Fruit fly (Drosophila melanogaster): Measurements from ENCODE around the gene sima.

Gene sima

dm6 chr3R:30014977-30015514 is 43.1 kb upstream of the sima start, which contains the start of gene CG7920 (continued):
- TF ChIP-seq CG6792 (GFP tag; optimal IDR thresholded peaks at IDR 0.05), result peak; percentile 16
- TF ChIP-seq eg (GFP tag; IDR thresholded peaks at IDR 0.05), result peak; percentile 60; the same call in 2 of the 3 replicates
- TF ChIP-seq pdm3 (GFP tag; optimal IDR thresholded peaks at IDR 0.05), result no peak
- no peak for TF ChIP-seq CG11762 (GFP tag; optimal IDR thresholded peaks at IDR 0.05; ENCODE audit: insufficient read depth)
- TF ChIP-seq ss (GFP tag; optimal IDR thresholded peaks at IDR 0.05), result peak; percentile 65 to 68
- TF ChIP-seq Gug (GFP tag; IDR thresholded peaks at IDR 0.05), result no peak
- no peak for TF ChIP-seq fd59A (GFP tag; optimal IDR thresholded peaks at IDR 0.05)
- peak; percentile 39 for TF ChIP-seq lz (GFP tag; optimal IDR thresholded peaks at IDR 0.05)
- TF ChIP-seq CG6163 (GFP tag; IDR thresholded peaks at IDR 0.05), result peak; percentile 61; the same call in 2 of the 3 replicates
- peak; percentile 42 for TF ChIP-seq Eip75B (GFP tag; optimal IDR thresholded peaks at IDR 0.05)
- peak; percentile 60; the same call in 2 of the 3 replicates for TF ChIP-seq CG8119 (GFP tag; IDR thresholded peaks at IDR 0.05)
- peak; percentile 65 for TF ChIP-seq CG3919 (GFP tag; optimal IDR thresholded peaks at IDR 0.05)
- TF ChIP-seq Hr38 (GFP tag; optimal IDR thresholded peaks at IDR 0.05), result no peak
- no peak for TF ChIP-seq Ets21C (GFP tag; optimal IDR thresholded peaks at IDR 0.05)
- peak; percentile 46; the same call in 1 of the 2 replicates for TF ChIP-seq CG15336 (GFP tag; IDR thresholded peaks at IDR 0.05)

DNA sequence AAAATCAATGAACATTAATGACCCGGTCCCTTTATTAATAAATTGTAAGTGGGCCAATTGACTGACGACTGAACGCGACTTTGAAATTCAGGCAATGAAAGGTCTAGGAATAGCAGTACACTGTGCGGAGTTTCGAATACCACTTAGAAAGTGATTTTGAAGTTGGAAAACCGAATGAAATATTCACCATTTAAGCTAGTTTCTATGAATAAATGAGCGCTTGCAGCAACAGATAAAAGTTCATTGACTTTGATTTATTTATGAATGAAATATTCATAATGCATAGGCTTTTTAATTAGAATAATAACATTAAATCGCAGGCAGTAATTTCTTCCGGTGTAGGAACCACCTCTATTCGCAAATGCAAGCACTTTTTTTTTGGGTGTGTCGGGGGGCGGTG is 37.1 kb upstream of the sima start:
- TF ChIP-seq Smox (GFP tag; optimal IDR thresholded peaks at IDR 0.05), result peak; percentile 14
- TF ChIP-seq eg (GFP tag; IDR thresholded peaks at IDR 0.05), result peak; percentile 86
- TF ChIP-seq Met (GFP tag; optimal IDR thresholded peaks at IDR 0.05), result peak; percentile 31
- no peak for TF ChIP-seq salr (GFP tag; optimal IDR thresholded peaks at IDR 0.05)
- TF ChIP-seq svp (GFP tag), result peak; percentile 52
- peak; percentile 7 for TF ChIP-seq Sox14 (GFP tag; optimal IDR thresholded peaks at IDR 0.05)
- peak; percentile 9 for TF ChIP-seq acj6 (GFP tag; optimal IDR thresholded peaks at IDR 0.05)
- TF ChIP-seq CG16779 (tag; optimal IDR thresholded peaks at IDR 0.05), result no peak
- peak; percentile 12 for TF ChIP-seq topi (GFP tag; optimal IDR thresholded peaks at IDR 0.05)
- peak; percentile 1 for TF ChIP-seq achi (GFP tag; optimal IDR thresholded peaks at IDR 0.05)
- TF ChIP-seq CG6163 (GFP tag; IDR thresholded peaks at IDR 0.05), result peak; percentile 74; the same call in 2 of the 3 replicates
- no peak for TF ChIP-seq CG4318 (GFP tag; optimal IDR thresholded peaks at IDR 0.05)
- TF ChIP-seq CG6276 (GFP tag; optimal IDR thresholded peaks at IDR 0.05), result peak; percentile 56
- TF ChIP-seq esn (GFP tag; optimal IDR thresholded peaks at IDR 0.05), result peak; percentile 18
- no peak for TF ChIP-seq CG11762 (GFP tag; optimal IDR thresholded peaks at IDR 0.05; ENCODE audit: insufficient read depth)
- peak; percentile 69 for TF ChIP-seq Eip78C (GFP tag)
- peak; percentile 52 for TF ChIP-seq CG8119 (GFP tag; IDR thresholded peaks at IDR 0.05)
- no peak for TF ChIP-seq Blimp-1 (GFP tag; optimal IDR thresholded peaks at IDR 0.05)
- peak; percentile 8 for TF ChIP-seq Hr39 (GFP tag; optimal IDR thresholded peaks at IDR 0.05)
- TF ChIP-seq Hr4 (GFP tag; optimal IDR thresholded peaks at IDR 0.05), result no peak
- TF ChIP-seq CG32006 (GFP tag; optimal IDR thresholded peaks at IDR 0.05), result peak; percentile 62
- peak; percentile 5 for TF ChIP-seq cyc (GFP tag; optimal IDR thresholded peaks at IDR 0.05)
- no peak for TF ChIP-seq Hr38 (GFP tag; optimal IDR thresholded peaks at IDR 0.05)
- peak; percentile 31 for TF ChIP-seq CG3919 (GFP tag; optimal IDR thresholded peaks at IDR 0.05)
- TF ChIP-seq CG6792 (GFP tag; optimal IDR thresholded peaks at IDR 0.05), result peak; percentile 24
- TF ChIP-seq CG10631 (GFP tag; optimal IDR thresholded peaks at IDR 0.05), result peak; percentile 12
- peak in 1 of 2 experiments; percentile 18 for TF ChIP-seq ss (GFP tag; optimal IDR thresholded peaks at IDR 0.05)
- TF ChIP-seq net (GFP tag; optimal IDR thresholded peaks at IDR 0.05), result peak; percentile 33
- no peak for TF ChIP-seq dsx (GFP tag; optimal IDR thresholded peaks at IDR 0.05; ENCODE audit: poor library complexity, severe bottlenecking)
- peak; percentile 50; the same call in 1 of the 2 replicates for TF ChIP-seq Gug (GFP tag; IDR thresholded peaks at IDR 0.05)
- TF ChIP-seq Ets21C (GFP tag; optimal IDR thresholded peaks at IDR 0.05), result no peak
- TF ChIP-seq Sox15 (GFP tag; optimal IDR thresholded peaks at IDR 0.05), result no peak
- TF ChIP-seq CG34406 (GFP tag; optimal IDR thresholded peaks at IDR 0.05), result peak; percentile 17
- peak; percentile 23 for TF ChIP-seq CG3032 (tag; optimal IDR thresholded peaks at IDR 0.05)
- TF ChIP-seq CG8319 (GFP tag; optimal IDR thresholded peaks at IDR 0.05), result no peak
- no peak for TF ChIP-seq Ets96B (tag; optimal IDR thresholded peaks at IDR 0.05)
- TF ChIP-seq CG6808 (GFP tag; optimal IDR thresholded peaks at IDR 0.05), result no peak
- no peak for TF ChIP-seq OdsH (GFP tag; optimal IDR thresholded peaks at IDR 0.05)
- TF ChIP-seq dac (GFP tag; optimal IDR thresholded peaks at IDR 0.05), result peak; percentile 13
- peak; percentile 12; the same call in 1 of the 2 replicates for TF ChIP-seq CG11294 (GFP tag; IDR thresholded peaks at IDR 0.05)
- peak; percentile 24 for TF ChIP-seq Sox102F (GFP tag; optimal IDR thresholded peaks at IDR 0.05)
- TF ChIP-seq CG15336 (GFP tag; IDR thresholded peaks at IDR 0.05), result peak; percentile 72
- no peak for TF ChIP-seq CG6854 (GFP tag; optimal IDR thresholded peaks at IDR 0.05)
